Worm (Caenorhabditis elegans): ENCODE results near the gene F56H9.8.

F56H9.8 gene

ce11 chrV:12667926-12668325 is 23.3 kb downstream of the F56H9.8 start, which contains the start of gene W05B10.4:
Gene W05B10.4 (plus strand): TSS chrV:12668226.
- no peak for TF ChIP-seq pes-1 (GFP tag; IDR thresholded peaks at IDR 0.05)
- TF ChIP-seq hmbx-1 (tag; optimal IDR thresholded peaks at IDR 0.05) = no peak
- no peak for TF ChIP-seq ceh-36 (tag; optimal IDR thresholded peaks at IDR 0.05)
- TF ChIP-seq sea-1 (GFP tag; conservative IDR thresholded peaks at IDR 0.05) = no peak
- TF ChIP-seq F13C5.2 (tag; optimal IDR thresholded peaks at IDR 0.05) = no peak
- TF ChIP-seq ets-7 (tag; optimal IDR thresholded peaks at IDR 0.05) = no peak
- TF ChIP-seq flt-1 (GFP tag; IDR thresholded peaks at IDR 0.05) = no peak
- no peak for TF ChIP-seq hmg-4 (GFP tag; optimal IDR thresholded peaks at IDR 0.05)
- no peak for TF ChIP-seq tbx-11 (GFP tag; IDR thresholded peaks at IDR 0.05)
- no peak for TF ChIP-seq tbx-37 (GFP tag; conservative IDR thresholded peaks at IDR 0.05)
- no peak for TF ChIP-seq hnd-1 (tag; optimal IDR thresholded peaks at IDR 0.05)
- no peak for TF ChIP-seq ama-1 (optimal IDR thresholded peaks at IDR 0.05)
- TF ChIP-seq B0310.2 (tag; optimal IDR thresholded peaks at IDR 0.05) = no peak
- no peak for TF ChIP-seq aly-1 (tag; optimal IDR thresholded peaks at IDR 0.05)
- no peak for TF ChIP-seq scrt-1 (GFP tag; IDR thresholded peaks at IDR 0.05)
- no peak for TF ChIP-seq tra-4 (tag; optimal IDR thresholded peaks at IDR 0.05)
- TF ChIP-seq ceh-13 (GFP tag; optimal IDR thresholded peaks at IDR 0.05) = no peak

DNA sequence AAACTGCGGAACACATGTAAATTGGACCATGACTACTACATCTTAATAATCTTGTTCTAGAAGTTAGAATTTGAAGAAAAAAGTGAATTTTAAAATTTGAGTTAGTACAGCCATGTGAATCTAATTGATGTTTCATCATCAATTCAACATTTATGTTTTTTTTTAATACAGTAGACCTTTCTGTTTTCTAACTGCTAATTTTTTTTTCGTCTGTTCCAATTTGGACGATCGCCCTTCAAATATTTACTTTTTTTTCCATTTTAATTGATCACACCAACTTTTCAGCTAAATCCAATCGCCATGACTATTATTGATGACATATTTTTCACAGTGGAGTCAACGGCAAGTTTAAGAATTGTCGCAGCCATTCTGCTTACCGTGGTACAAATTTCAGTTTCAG is 26.0 kb downstream of the F56H9.8 start, which contains the start of gene srx-116:
TSS of gene srx-116 (plus strand) at position 301 of the 400 bp plus-strand sequence.
- no peak for TF ChIP-seq hnd-1 (tag; optimal IDR thresholded peaks at IDR 0.05)
- TF ChIP-seq sea-1 (GFP tag; conservative IDR thresholded peaks at IDR 0.05) = no peak
- no peak for TF ChIP-seq hmbx-1 (tag; optimal IDR thresholded peaks at IDR 0.05)
- TF ChIP-seq tra-4 (tag; optimal IDR thresholded peaks at IDR 0.05) = no peak
- no peak for TF ChIP-seq aly-1 (tag; optimal IDR thresholded peaks at IDR 0.05)
- no peak for TF ChIP-seq B0310.2 (tag; optimal IDR thresholded peaks at IDR 0.05)
- no peak for TF ChIP-seq ceh-13 (GFP tag; optimal IDR thresholded peaks at IDR 0.05)
- no peak for TF ChIP-seq pes-1 (GFP tag; IDR thresholded peaks at IDR 0.05)
- no peak for TF ChIP-seq ets-7 (tag; optimal IDR thresholded peaks at IDR 0.05)
- TF ChIP-seq flt-1 (GFP tag; IDR thresholded peaks at IDR 0.05) = no peak
- TF ChIP-seq ama-1 (optimal IDR thresholded peaks at IDR 0.05) = no peak
- no peak for TF ChIP-seq F13C5.2 (tag; optimal IDR thresholded peaks at IDR 0.05)
- TF ChIP-seq scrt-1 (GFP tag; IDR thresholded peaks at IDR 0.05) = no peak

ce11 chrV:12673745-12674144 is 29.1 kb downstream of the F56H9.8 start:
- TF ChIP-seq flt-1 (GFP tag; IDR thresholded peaks at IDR 0.05) = no peak
- no peak for TF ChIP-seq ets-7 (tag; optimal IDR thresholded peaks at IDR 0.05)
- TF ChIP-seq hmg-4 (GFP tag; optimal IDR thresholded peaks at IDR 0.05) = no peak
- no peak for TF ChIP-seq aly-1 (tag; optimal IDR thresholded peaks at IDR 0.05)
- TF ChIP-seq ceh-13 (GFP tag; optimal IDR thresholded peaks at IDR 0.05) = no peak
- no peak for TF ChIP-seq ama-1 (optimal IDR thresholded peaks at IDR 0.05)
- TF ChIP-seq tbx-11 (GFP tag; IDR thresholded peaks at IDR 0.05) = no peak
- no peak for TF ChIP-seq B0310.2 (tag; optimal IDR thresholded peaks at IDR 0.05)
- TF ChIP-seq sea-1 (GFP tag; conservative IDR thresholded peaks at IDR 0.05) = no peak
- TF ChIP-seq pes-1 (GFP tag; IDR thresholded peaks at IDR 0.05) = no peak

ce11 chrV:12676299-12676698 is 31.7 kb downstream of the F56H9.8 start:
- TF ChIP-seq hnd-1 (tag; optimal IDR thresholded peaks at IDR 0.05) (no peak), flt-1 (GFP tag; IDR thresholded peaks at IDR 0.05) (no peak), B0310.2 (tag; optimal IDR thresholded peaks at IDR 0.05) (no peak), sea-1 (GFP tag; conservative IDR thresholded peaks at IDR 0.05) (no peak), aly-1 (tag; optimal IDR thresholded peaks at IDR 0.05) (no peak)

DNA sequence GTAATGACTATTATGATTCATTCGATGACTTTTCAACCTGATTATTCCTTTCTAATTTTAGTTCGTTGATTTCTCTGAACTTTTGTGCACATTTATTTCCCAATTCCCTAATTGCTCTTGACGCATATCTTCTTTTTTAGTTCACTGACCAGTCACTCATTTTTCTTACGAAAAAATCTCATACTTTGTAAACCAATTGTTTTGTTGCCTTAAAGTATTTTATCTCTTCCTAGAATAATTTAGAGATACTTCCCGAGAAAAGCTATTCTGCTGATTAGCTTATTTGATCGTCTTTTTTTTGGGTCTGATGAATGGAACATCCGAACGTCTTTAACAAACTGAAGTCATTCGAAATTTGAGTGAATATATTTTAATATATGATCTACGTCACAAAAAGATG is 34.7 kb downstream of the F56H9.8 start:
- TF ChIP-seq flt-1 (GFP tag; IDR thresholded peaks at IDR 0.05) (no peak), hnd-1 (tag; optimal IDR thresholded peaks at IDR 0.05) (no peak), tbx-11 (GFP tag; IDR thresholded peaks at IDR 0.05) (no peak), aly-1 (tag; optimal IDR thresholded peaks at IDR 0.05) (no peak), B0310.2 (tag; optimal IDR thresholded peaks at IDR 0.05) (no peak), scrt-1 (GFP tag; IDR thresholded peaks at IDR 0.05) (no peak), tra-4 (tag; optimal IDR thresholded peaks at IDR 0.05) (no peak), hmbx-1 (tag; optimal IDR thresholded peaks at IDR 0.05) (no peak), ama-1 (optimal IDR thresholded peaks at IDR 0.05) (no peak), hmg-4 (GFP tag; optimal IDR thresholded peaks at IDR 0.05) (no peak)

DNA sequence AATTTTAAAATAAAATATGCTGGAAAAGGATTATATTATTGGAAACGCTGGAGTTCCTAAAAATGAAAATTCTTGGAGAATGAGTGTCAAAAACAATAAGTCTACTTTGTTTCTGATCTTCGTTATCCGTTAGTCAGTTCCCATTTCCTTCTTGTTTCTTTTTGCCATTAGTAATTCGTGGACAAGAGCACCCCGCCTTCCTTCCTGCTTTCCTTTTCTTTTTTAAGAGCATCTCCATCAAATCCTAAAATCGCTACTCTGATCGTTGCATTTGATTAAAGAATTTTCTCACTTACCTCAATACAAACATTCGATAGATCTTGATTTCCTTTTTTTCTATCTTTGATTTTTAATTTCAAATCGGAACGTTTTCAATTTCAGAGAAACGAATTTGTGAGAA is 35.2 kb downstream of the F56H9.8 start, which contains the start of gene frpr-15:
TSS of gene frpr-15 (plus strand) at position 301 of the 400 bp plus-strand sequence.
- TF ChIP-seq F13C5.2 (tag; optimal IDR thresholded peaks at IDR 0.05) (no peak), flt-1 (GFP tag; IDR thresholded peaks at IDR 0.05) (no peak), tra-4 (tag; optimal IDR thresholded peaks at IDR 0.05) (no peak), ets-7 (tag; optimal IDR thresholded peaks at IDR 0.05) (no peak), ceh-13 (GFP tag; optimal IDR thresholded peaks at IDR 0.05) (no peak), ceh-36 (tag; optimal IDR thresholded peaks at IDR 0.05) (no peak), tbx-11 (GFP tag; IDR thresholded peaks at IDR 0.05) (no peak), hnd-1 (tag; optimal IDR thresholded peaks at IDR 0.05) (no peak), aly-1 (tag; optimal IDR thresholded peaks at IDR 0.05) (no peak), B0310.2 (tag; optimal IDR thresholded peaks at IDR 0.05) (no peak), pes-1 (GFP tag; IDR thresholded peaks at IDR 0.05) (no peak), tbx-37 (GFP tag; conservative IDR thresholded peaks at IDR 0.05) (no peak), ama-1 (optimal IDR thresholded peaks at IDR 0.05) (no peak), hmbx-1 (tag; optimal IDR thresholded peaks at IDR 0.05) (no peak), scrt-1 (GFP tag; IDR thresholded peaks at IDR 0.05) (no peak), sea-1 (GFP tag; conservative IDR thresholded peaks at IDR 0.05) (no peak), hmg-4 (GFP tag; optimal IDR thresholded peaks at IDR 0.05) (no peak)

DNA sequence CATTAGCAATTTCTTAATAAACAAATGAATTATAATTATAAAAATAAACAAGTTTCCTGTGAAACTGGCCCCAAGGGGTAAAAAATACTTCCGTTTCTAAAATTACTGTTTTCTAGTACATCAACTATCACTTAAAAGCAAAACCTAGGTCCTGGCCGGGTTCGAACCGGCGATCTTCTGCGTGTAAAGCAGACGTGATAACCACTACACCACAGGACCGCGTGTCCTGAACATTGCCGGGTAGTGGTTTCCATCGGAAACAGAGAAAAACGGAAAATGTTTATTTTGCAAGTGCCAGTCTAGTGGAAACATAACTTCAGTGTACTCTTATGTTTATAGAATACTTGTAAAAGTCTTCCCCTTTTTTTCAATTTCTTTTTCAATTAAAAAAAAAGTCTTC is 38.6 kb downstream of the F56H9.8 start:
- no peak for TF ChIP-seq hmbx-1 (tag; optimal IDR thresholded peaks at IDR 0.05)
- TF ChIP-seq ceh-13 (GFP tag; optimal IDR thresholded peaks at IDR 0.05) = no peak
- TF ChIP-seq aly-1 (tag; optimal IDR thresholded peaks at IDR 0.05) = no peak
- TF ChIP-seq pes-1 (GFP tag; IDR thresholded peaks at IDR 0.05) = no peak
- TF ChIP-seq hmg-4 (GFP tag; optimal IDR thresholded peaks at IDR 0.05) = no peak
- no peak for TF ChIP-seq scrt-1 (GFP tag; IDR thresholded peaks at IDR 0.05)
- no peak for TF ChIP-seq ama-1 (optimal IDR thresholded peaks at IDR 0.05)
- no peak for TF ChIP-seq hnd-1 (tag; optimal IDR thresholded peaks at IDR 0.05)
- no peak for TF ChIP-seq F13C5.2 (tag; optimal IDR thresholded peaks at IDR 0.05)
- TF ChIP-seq ceh-36 (tag; optimal IDR thresholded peaks at IDR 0.05) = no peak
- no peak for TF ChIP-seq B0310.2 (tag; optimal IDR thresholded peaks at IDR 0.05)
